Worm (Caenorhabditis elegans) whole organism, young adult: Measurements from ENCODE around the gene M162.5.
"Not testable (repeated sequence)": the region's sequence is repeated elsewhere in the genome, so short reads cannot be mapped to it uniquely, and the experiment has no call there.

Experiments used
- D2030.7 ChIP-seq: fragments of 200-800 bp; sonication (Bioruptor generic); IDR thresholded peaks from 2 replicates; pipeline ENCODE4 v1.3.6; 2022; ENCODE audit warnings: missing genetic modification reagents, missing genetic modification characterization, missing compliant biosample characterization
- F33H1.4 ChIP-seq: fragments of 200-800 bp; sonication (Bioruptor generic); IDR thresholded peaks from 2 replicates; pipeline ENCODE4 v1.3.6; 2022; ENCODE audit warnings: missing genetic modification reagents, missing genetic modification characterization, missing compliant biosample characterization
- F37B4.10 ChIP-seq: fragments of 200-800 bp; sonication (Bioruptor generic); IDR thresholded peaks from 2 replicates; pipeline ENCODE4 v1.3.6; 2022; ENCODE audit warnings: missing genetic modification characterization, missing compliant biosample characterization
- F57C9.4 ChIP-seq: sonication (generic microtip); optimal IDR thresholded peaks from 2 replicates; lab custom pipeline; 2017; ENCODE audit warnings: mild to moderate bottlenecking, missing genetic modification characterization, missing compliant biosample characterization
- Y53G8AR.9 ChIP-seq: fragments of 200-800 bp; sonication (Bioruptor generic); conservative IDR thresholded peaks from 2 replicates; pipeline ENCODE4 v1.3.6; 2022; ENCODE audit warnings: missing genetic modification reagents, missing genetic modification characterization, missing compliant biosample characterization
- Y56A3A.18 ChIP-seq: fragments of 200-800 bp; sonication (Bioruptor generic); IDR thresholded peaks from 2 replicates; pipeline ENCODE4 v1.3.6; 2022; ENCODE audit warnings: missing genetic modification reagents, missing genetic modification characterization, missing compliant biosample characterization
- Y67H2A.10 ChIP-seq: fragments of 200-800 bp; sonication (Bioruptor generic); conservative IDR thresholded peaks from 2 replicates; pipeline ENCODE4 v1.3.6; 2022; ENCODE audit warnings: missing genetic modification reagents, missing genetic modification characterization, missing compliant biosample characterization
- akir-1 ChIP-seq: fragments of 200-800 bp; sonication (Bioruptor generic); optimal IDR thresholded peaks from 2 replicates; lab custom pipeline; 2018; ENCODE audit warnings: mild to moderate bottlenecking, missing genetic modification characterization, moderate library complexity, missing compliant biosample characterization
- attf-5 ChIP-seq: fragments of 200-800 bp; sonication (Bioruptor generic); optimal IDR thresholded peaks from 2 replicates; lab custom pipeline; 2018; ENCODE audit warnings: mild to moderate bottlenecking, missing genetic modification characterization, missing compliant biosample characterization
- bed-1 ChIP-seq: fragments of 200-800 bp; sonication (Bioruptor generic); IDR thresholded peaks from 2 replicates; pipeline ENCODE4 v1.3.6; 2022; ENCODE audit warnings: missing genetic modification reagents, missing genetic modification characterization, missing compliant biosample characterization
- ceh-100 ChIP-seq: fragments of 200-800 bp; sonication (Bioruptor generic); IDR thresholded peaks from 2 replicates; pipeline ENCODE4 v1.3.6; 2022; ENCODE audit warnings: missing genetic modification reagents, missing genetic modification characterization, missing compliant biosample characterization
- ceh-79 ChIP-seq: sonication (generic microtip); optimal IDR thresholded peaks from 2 replicates; lab custom pipeline; 2017; ENCODE audit warnings: mild to moderate bottlenecking, missing genetic modification characterization, missing compliant biosample characterization
- efl-1 ChIP-seq: fragments of 150-350 bp; optimal IDR thresholded peaks from 2 replicates; lab custom pipeline; 2014; ENCODE audit warnings: missing biosample characterization, missing genetic modification reagents, missing genetic modification characterization
- egl-18 ChIP-seq: fragments of 200-800 bp; sonication (Bioruptor generic); IDR thresholded peaks from 2 replicates; pipeline ENCODE4 v1.3.6; 2022; ENCODE audit warnings: missing genetic modification reagents, missing genetic modification characterization, missing compliant biosample characterization
- egrh-3 ChIP-seq: fragments of 200-800 bp; sonication (Bioruptor generic); IDR thresholded peaks from 2 replicates; pipeline ENCODE4 v1.3.6; 2022; ENCODE audit warnings: missing genetic modification reagents, missing genetic modification characterization, missing compliant biosample characterization
- hmg-1.2 ChIP-seq: fragments of 200-800 bp; sonication (Bioruptor generic); IDR thresholded peaks from 2 replicates; pipeline ENCODE4 v1.3.6; 2022; ENCODE audit warnings: missing genetic modification reagents, missing genetic modification characterization, missing compliant biosample characterization
- hrde-1 ChIP-seq: sonication (generic microtip); optimal IDR thresholded peaks from 2 replicates; lab custom pipeline; 2016; ENCODE audit warnings: missing genetic modification characterization, mild to moderate bottlenecking, missing compliant biosample characterization, moderate library complexity, missing genotype, missing genetic modification reagents, borderline replicate concordance
- lsl-1 ChIP-seq: fragments of 200-800 bp; sonication (Bioruptor generic); optimal IDR thresholded peaks from 2 replicates; lab custom pipeline; 2018; ENCODE audit warnings: mild to moderate bottlenecking, missing genetic modification characterization, moderate library complexity, missing compliant biosample characterization
- madf-3 ChIP-seq: fragments of 200-800 bp; sonication (Bioruptor generic); IDR thresholded peaks from 2 replicates; pipeline ENCODE4 v1.3.6; 2022; ENCODE audit warnings: missing genetic modification reagents, missing genetic modification characterization, missing compliant biosample characterization
- madf-6 ChIP-seq: fragments of 200-800 bp; sonication (Bioruptor generic); IDR thresholded peaks from 2 replicates; pipeline ENCODE4 v1.3.6; 2022; ENCODE audit warnings: missing genetic modification reagents, missing genetic modification characterization, missing compliant biosample characterization
- mel-28 ChIP-seq: sonication (generic microtip); optimal IDR thresholded peaks from 2 replicates; lab custom pipeline; 2016; ENCODE audit warnings: borderline replicate concordance, mild to moderate bottlenecking, missing genetic modification characterization, missing compliant biosample characterization
- nfyb-1 ChIP-seq: fragments of 200-800 bp; sonication (Bioruptor generic); IDR thresholded peaks from 2 replicates; pipeline ENCODE4 v1.3.6; 2022; ENCODE audit warnings: missing genetic modification reagents, missing genetic modification characterization, missing compliant biosample characterization
- nhr-90 ChIP-seq: sonication (generic microtip); optimal IDR thresholded peaks from 2 replicates; lab custom pipeline; 2016; ENCODE audit warnings: missing genotype, mild to moderate bottlenecking, missing genetic modification characterization, missing compliant biosample characterization
- rec-8 ChIP-seq, 2 experiments: sonication (generic microtip); optimal IDR thresholded peaks; 2 replicates each; lab custom pipeline; 2016; ENCODE audit warnings: mild to moderate bottlenecking in 2 of 2, missing genetic modification characterization in 2 of 2, missing genetic modification reagents in 2 of 2, missing genotype in 2 of 2, missing biosample characterization in 1 of 2, missing compliant biosample characterization in 1 of 2, moderate library complexity in 1 of 2
- repo-1 ChIP-seq: sonication (generic microtip); optimal IDR thresholded peaks from 2 replicates; lab custom pipeline; 2017; ENCODE audit warnings: mild to moderate bottlenecking, missing genetic modification characterization, missing compliant biosample characterization
- sea-2 ChIP-seq: fragments of 200-800 bp; sonication (Bioruptor generic); IDR thresholded peaks from 2 replicates; pipeline ENCODE4 v1.3.6; 2022; ENCODE audit warnings: missing genetic modification characterization, missing compliant biosample characterization
- snpc-4 ChIP-seq, 5 experiments: fragments of 150-350 bp in 1 of 5; sonication (generic microtip) in 4 of 5; optimal IDR thresholded peaks; 2 replicates each; lab custom pipeline; 2014 to 2018; ENCODE audit warnings: missing genetic modification characterization in 5 of 5, missing biosample characterization in 3 of 5, antibody characterized with exemption in 2 of 5, mild to moderate bottlenecking in 2 of 5, missing compliant biosample characterization in 2 of 5, missing genotype in 2 of 5, moderate library complexity in 2 of 5, missing genetic modification reagents in 1 of 5
- somi-1 ChIP-seq: fragments of 200-800 bp; sonication (Bioruptor generic); optimal IDR thresholded peaks from 2 replicates; lab custom pipeline; 2018; ENCODE audit warnings: mild to moderate bottlenecking, missing genetic modification characterization, missing compliant biosample characterization
- tlf-1 ChIP-seq: fragments of 200-800 bp; sonication (Bioruptor generic); optimal IDR thresholded peaks from 2 replicates; lab custom pipeline; 2018; ENCODE audit warnings: mild to moderate bottlenecking, missing genetic modification characterization, missing compliant biosample characterization
- unc-130 ChIP-seq: sonication (generic microtip); optimal IDR thresholded peaks from 2 replicates; lab custom pipeline; 2016; ENCODE audit warnings: missing genetic modification reagents, missing genetic modification characterization, missing compliant biosample characterization
- xnd-1 ChIP-seq: sonication (generic microtip); optimal IDR thresholded peaks from 2 replicates; lab custom pipeline; 2016; ENCODE audit warnings: missing genotype, missing genetic modification reagents, missing genetic modification characterization, missing compliant biosample characterization
- zfh-2 ChIP-seq: fragments of 200-800 bp; sonication (Bioruptor generic); conservative IDR thresholded peaks from 2 replicates; pipeline ENCODE4 v1.3.6; 2022; ENCODE audit warnings: missing genetic modification reagents, missing genetic modification characterization, missing compliant biosample characterization
- ztf-22 ChIP-seq: fragments of 200-800 bp; sonication (Bioruptor generic); optimal IDR thresholded peaks from 2 replicates; lab custom pipeline; 2018; ENCODE audit warnings: mild to moderate bottlenecking, missing genetic modification characterization, moderate library complexity, missing compliant biosample characterization
- ztf-26 ChIP-seq: sonication (generic microtip); optimal IDR thresholded peaks from 2 replicates; lab custom pipeline; 2017; ENCODE audit warnings: missing genetic modification characterization, missing compliant biosample characterization
- ztf-28 ChIP-seq: fragments of 200-800 bp; sonication (Bioruptor generic); IDR thresholded peaks from 2 replicates; pipeline ENCODE4 v1.3.6; 2022; ENCODE audit warnings: missing genetic modification reagents, missing genetic modification characterization, missing compliant biosample characterization

Gene M162.5

DNA sequence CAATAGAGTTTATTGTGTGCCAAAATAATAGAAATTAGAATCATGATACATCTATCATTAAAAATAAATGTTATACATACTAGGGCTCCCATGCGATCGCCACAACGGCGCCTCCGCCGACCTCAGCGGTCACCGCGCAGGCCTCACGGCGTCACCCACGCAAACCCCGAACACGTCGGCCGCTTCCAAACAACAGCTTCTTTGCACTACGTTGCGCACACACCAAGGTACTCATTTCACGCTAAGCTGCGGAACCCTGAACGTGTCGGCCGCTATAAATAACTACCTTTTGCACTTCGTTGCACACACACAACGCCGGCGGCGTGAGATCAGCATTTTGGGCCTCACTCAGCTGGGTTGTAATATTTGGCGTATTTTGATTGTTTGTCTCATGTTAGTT, 1.6 kb upstream of the M162.5 start:
- TF ChIP-seq zfh-2 (GFP tag; lab: Robert Waterston, UW) (peak; percentile 73), Y56A3A.18 (GFP tag; lab: Robert Waterston, UW) (no peak), F37B4.10 (GFP tag; lab: Robert Waterston, UW) (0 out of 2 replicates have a peak, but pooled peaks have one; percentile 84), egrh-3 (GFP tag; lab: Robert Waterston, UW) (peak; percentile 11; the same call in 1 of the 2 replicates), snpc-4 (GFP tag; optimal IDR thresholded peaks at IDR 0.05; lab: Kevin White, UChicago) (no peak), snpc-4 (tag; optimal IDR thresholded peaks at IDR 0.05; lab: Kevin White, UChicago) (peak in 2 of 4 experiments; percentile 53 to 68), ztf-28 (GFP tag; lab: Robert Waterston, UW) (0 out of 2 replicates have a peak, but pooled peaks have one; percentile 24), Y53G8AR.9 (no peak), F57C9.4 (tag; lab: Kevin White, UChicago) (no peak), ztf-22 (no peak), madf-3 (GFP tag; lab: Robert Waterston, UW) (0 out of 2 replicates have a peak, but pooled peaks have one; percentile 33)

DNA sequence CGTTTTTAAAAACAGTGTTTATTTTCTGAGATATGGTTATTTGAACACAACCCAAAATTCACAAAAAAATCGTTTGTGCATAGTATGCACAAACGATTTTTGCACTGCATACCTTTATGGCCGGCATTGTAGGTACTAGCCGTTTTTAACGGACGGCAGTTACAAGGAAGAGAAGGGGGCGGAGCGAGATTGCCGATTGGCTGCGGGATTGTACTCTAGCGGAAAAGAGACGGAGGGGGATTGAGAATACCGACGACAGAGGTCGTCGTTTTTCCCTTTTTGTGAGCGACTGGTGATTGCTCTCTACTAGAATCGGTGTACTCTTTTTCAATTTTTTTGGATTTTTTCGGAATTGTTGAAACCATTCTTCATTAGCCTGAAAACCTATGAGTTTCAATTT, 6.9 kb downstream of the M162.5 start:
- TF ChIP-seq Y67H2A.10 (no peak), efl-1 (no peak), mel-28 (no peak), nfyb-1 (peak; percentile 86), sea-2 (GFP tag; lab: Robert Waterston, UW) (no peak), egrh-3 (GFP tag; lab: Robert Waterston, UW) (no peak)

DNA sequence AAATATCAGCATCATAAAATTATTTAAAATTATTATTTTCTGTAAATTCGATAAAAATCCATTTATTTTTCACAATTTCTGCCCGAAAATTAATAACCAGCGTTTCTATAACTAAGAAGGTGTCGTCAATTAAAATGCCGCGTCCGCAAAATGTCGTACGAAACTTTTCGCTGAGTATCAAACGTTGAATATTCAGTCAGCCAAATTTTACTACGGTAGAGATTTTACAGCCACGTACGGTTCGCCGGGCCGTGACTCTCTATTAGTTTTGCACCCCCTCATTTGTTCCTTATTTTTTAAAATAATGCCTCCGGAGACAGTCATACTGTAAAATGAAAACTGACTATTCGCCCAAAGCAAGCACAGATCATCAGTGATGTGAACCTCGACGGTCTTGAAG, 10.0 kb downstream of the M162.5 start:
- TF ChIP-seq hmg-1.2 (GFP tag; lab: Robert Waterston, UW), result peak; percentile 65
- TF ChIP-seq unc-130 (GFP tag; lab: Kevin White, UChicago), result peak; percentile 60
- TF ChIP-seq hrde-1 (tag; lab: Kevin White, UChicago), result peak; percentile 2
- peak; percentile 64 for TF ChIP-seq madf-6
- TF ChIP-seq snpc-4 (GFP tag; optimal IDR thresholded peaks at IDR 0.05; lab: Kevin White, UChicago), result not testable (repeated sequence)
- peak in 1 of 4 experiments; percentile 56 for TF ChIP-seq snpc-4 (tag; optimal IDR thresholded peaks at IDR 0.05; lab: Kevin White, UChicago)
- peak; percentile 19 for TF ChIP-seq lsl-1
- peak; percentile 32; the same call in 1 of the 2 replicates for TF ChIP-seq D2030.7 (GFP tag; lab: Robert Waterston, UW)
- peak; percentile 86 for TF ChIP-seq xnd-1 (tag; lab: Kevin White, UChicago)

DNA sequence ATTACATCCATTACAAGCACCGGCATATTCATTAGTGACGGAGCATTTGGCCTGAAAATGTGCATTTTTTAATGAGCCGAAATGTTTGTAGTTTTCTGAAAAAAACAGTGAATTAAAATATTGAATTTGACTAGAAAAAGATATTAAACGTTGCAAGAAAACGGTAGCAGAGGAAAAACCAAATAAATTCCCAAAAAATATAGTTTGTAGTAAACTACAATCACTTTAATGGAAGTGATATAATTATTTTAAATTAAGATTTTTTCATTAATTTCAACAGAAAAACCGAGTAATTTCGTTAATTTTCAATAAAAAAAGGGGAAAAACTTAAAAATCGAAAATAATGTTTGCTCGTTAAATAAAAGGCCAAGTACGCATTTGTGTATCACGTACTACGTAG, 10.8 kb downstream of the M162.5 start, which contains the start of gene M162.15:
M162.15 (minus strand) TSS at position 101 of the 400 bp plus-strand sequence.
- TF ChIP-seq bed-1 (GFP tag; lab: Robert Waterston, UW), result no peak
- TF ChIP-seq repo-1 (tag; lab: Kevin White, UChicago), result no peak
- no peak for TF ChIP-seq ceh-100 (GFP tag; lab: Robert Waterston, UW)
- no peak for TF ChIP-seq ceh-79
- TF ChIP-seq attf-5 (GFP tag; lab: Kevin White, UChicago), result no peak
- no peak for TF ChIP-seq akir-1
- no peak for TF ChIP-seq somi-1 (GFP tag; lab: Kevin White, UChicago)
- TF ChIP-seq ztf-26 (tag; lab: Kevin White, UChicago), result no peak
- no peak for TF ChIP-seq rec-8 (tag; optimal IDR thresholded peaks at IDR 0.05; lab: Kevin White, UChicago)
- TF ChIP-seq nhr-90 (tag; lab: Kevin White, UChicago), result no peak
- no peak for TF ChIP-seq F33H1.4 (GFP tag; lab: Robert Waterston, UW)
- TF ChIP-seq egl-18, result no peak
- TF ChIP-seq tlf-1 (GFP tag; lab: Kevin White, UChicago), result no peak
